Worm (Caenorhabditis elegans): ENCODE measurements around the gene F25E5.2.

The F25E5.2 gene

DNA sequence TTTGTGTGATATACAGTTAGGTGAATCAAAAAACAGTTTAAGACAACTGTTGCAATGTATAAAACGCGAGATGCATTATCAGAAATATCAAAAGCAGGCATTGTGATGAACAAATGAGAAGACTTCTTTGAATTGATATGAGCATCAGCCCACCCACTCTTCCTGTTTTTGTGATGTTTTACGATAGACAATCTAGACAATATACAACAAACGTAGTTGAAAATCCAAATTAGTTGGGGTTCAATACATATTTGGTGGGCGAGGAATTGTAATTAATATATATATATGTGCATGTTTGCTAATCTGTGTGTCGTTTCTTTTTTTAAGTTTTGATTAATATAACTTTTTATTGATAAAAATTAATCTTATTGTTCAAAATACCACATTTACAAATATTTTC is 17.7 kb downstream of the F25E5.2 start, which contains the start of gene str-28:
str-28 (minus strand) TSS at position 101 of the 400 bp plus-strand sequence.
- TF ChIP-seq nhr-80 (tag; optimal IDR thresholded peaks at IDR 0.05): no peak
- no peak for TF ChIP-seq ztf-26 (tag; optimal IDR thresholded peaks at IDR 0.05)
- TF ChIP-seq mcd-1 (GFP tag; IDR thresholded peaks at IDR 0.05): no peak
- no peak for TF ChIP-seq ceh-91 (GFP tag; IDR thresholded peaks at IDR 0.05)
- no peak for TF ChIP-seq hmg-20 (GFP tag; IDR thresholded peaks at IDR 0.05)

ce11 chrV:7476766-7477165 is 21.7 kb downstream of the F25E5.2 start, which contains the start of gene srh-125:
Gene srh-125 (minus strand): TSS chrV:7476866.
- TF ChIP-seq F55B11.4 (tag; optimal IDR thresholded peaks at IDR 0.05; ENCODE audit: borderline replicate concordance, insufficient read depth): no peak
- TF ChIP-seq athp-1 (tag; optimal IDR thresholded peaks at IDR 0.05): no peak
- no peak for TF ChIP-seq hrde-1 (tag; optimal IDR thresholded peaks at IDR 0.05; ENCODE audit: borderline replicate concordance)
- no peak for TF ChIP-seq lin-35 (GFP tag; optimal IDR thresholded peaks at IDR 0.05)
- no peak for TF ChIP-seq tbp1 (GFP tag; optimal IDR thresholded peaks at IDR 0.05)
- TF ChIP-seq egl-18 (GFP tag; IDR thresholded peaks at IDR 0.05): no peak
- TF ChIP-seq nhr-80 (tag; optimal IDR thresholded peaks at IDR 0.05): no peak
- TF ChIP-seq cebp-2 (GFP tag; IDR thresholded peaks at IDR 0.05): no peak

DNA sequence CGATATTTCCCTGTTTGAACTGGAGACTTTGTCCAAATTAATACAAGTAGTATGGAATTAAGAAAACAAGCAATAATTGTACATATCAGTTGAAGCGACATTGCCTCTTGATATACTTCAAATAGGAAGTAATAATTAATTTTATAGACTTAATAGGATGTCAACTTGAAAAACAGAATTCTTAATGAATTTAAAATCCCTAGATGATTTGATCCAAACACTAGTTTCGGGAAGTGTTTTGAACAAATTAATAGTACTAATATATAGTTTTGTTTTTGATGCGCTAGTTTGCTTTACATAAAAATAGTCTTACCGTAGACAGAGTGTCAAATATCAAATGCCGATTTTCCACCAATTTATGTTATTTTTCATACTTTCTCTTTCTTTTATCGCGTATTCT is 23.3 kb downstream of the F25E5.2 start, which contains the start of gene str-190:
str-190 (minus strand) TSS at position 101 of the 400 bp plus-strand sequence.
- no peak for TF ChIP-seq rec-8 (tag; optimal IDR thresholded peaks at IDR 0.05)
- no peak for TF ChIP-seq ceh-79 (tag; optimal IDR thresholded peaks at IDR 0.05)
- TF ChIP-seq gei-17 (GFP tag; optimal IDR thresholded peaks at IDR 0.05): no peak
- TF ChIP-seq let-607 (tag; optimal IDR thresholded peaks at IDR 0.05): no peak
- TF ChIP-seq unc-62 (GFP tag; optimal IDR thresholded peaks at IDR 0.05): no peak
- no peak for TF ChIP-seq bed-2 (GFP tag; IDR thresholded peaks at IDR 0.05)
- TF ChIP-seq ztf-26 (tag; optimal IDR thresholded peaks at IDR 0.05): no peak
- TF ChIP-seq dpl-1 (GFP tag; optimal IDR thresholded peaks at IDR 0.05): no peak

DNA sequence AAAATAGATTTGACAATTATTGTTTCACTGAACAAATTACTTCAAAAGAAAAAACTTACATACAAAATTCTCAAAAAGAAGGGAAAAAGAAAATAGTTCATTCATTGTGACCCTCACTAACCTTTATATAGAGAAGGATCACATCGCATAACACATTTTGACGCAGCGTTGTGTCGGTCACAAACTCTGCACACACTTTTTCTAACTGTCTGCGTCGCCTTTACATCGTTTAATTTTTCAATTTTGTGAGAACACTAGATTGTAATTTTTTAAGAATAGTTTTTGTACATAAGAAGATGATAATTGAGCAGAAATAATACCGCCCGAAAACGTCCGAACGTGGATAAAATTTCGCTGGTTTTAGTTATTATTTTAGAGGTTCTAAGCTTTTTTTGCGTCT is 25.8 kb downstream of the F25E5.2 start, which contains the start of gene C18B10.6:
C18B10.6 (minus strand) TSS at position 101 of the 400 bp plus-strand sequence.
- TF ChIP-seq die-1 (tag; optimal IDR thresholded peaks at IDR 0.05): no peak
- TF ChIP-seq sptf-2 (GFP tag; optimal IDR thresholded peaks at IDR 0.05): no peak
- TF ChIP-seq hsf-1 (GFP tag; IDR thresholded peaks at IDR 0.05): no peak

- TF ChIP-seq Y56A3A.18 (GFP tag; IDR thresholded peaks at IDR 0.05) (no peak), lsl-1 (GFP tag; optimal IDR thresholded peaks at IDR 0.05) (no peak), ama-1 (optimal IDR thresholded peaks at IDR 0.05) (no peak), ama-1 (GFP tag; optimal IDR thresholded peaks at IDR 0.05) (no peak), nfya-2 (GFP tag; IDR thresholded peaks at IDR 0.05) (no peak), snpc-1.1 (tag; optimal IDR thresholded peaks at IDR 0.05; ENCODE audit: insufficient read depth) (no peak), F33H1.4 (GFP tag; IDR thresholded peaks at IDR 0.05) (no peak), B0336.3 (GFP tag; IDR thresholded peaks at IDR 0.05) (no peak), B0261.1 (tag; optimal IDR thresholded peaks at IDR 0.05) (no peak), akir-1 (GFP tag; optimal IDR thresholded peaks at IDR 0.05) (no peak), D2030.7 (GFP tag; IDR thresholded peaks at IDR 0.05) (no peak), nhr-80 (tag; optimal IDR thresholded peaks at IDR 0.05) (no peak), dox-1 (GFP tag; IDR thresholded peaks at IDR 0.05) (no peak), ztf-22 (GFP tag; optimal IDR thresholded peaks at IDR 0.05) (no peak), nhr-120 (GFP tag; IDR thresholded peaks at IDR 0.05) (no peak), aptf-3 (GFP tag; IDR thresholded peaks at IDR 0.05) (no peak), madf-3 (GFP tag; IDR thresholded peaks at IDR 0.05) (no peak), F52B5.7 (tag; optimal IDR thresholded peaks at IDR 0.05) (no peak), F57C9.4 (tag; optimal IDR thresholded peaks at IDR 0.05) (no peak), hmg-1.2 (GFP tag; IDR thresholded peaks at IDR 0.05) (no peak), Y79H2A.3 (GFP tag; conservative IDR thresholded peaks at IDR 0.05) (no peak)
Measured at ce11 chrV:7485000-7485399, 29.9 kb downstream of the F25E5.2 start, which contains the start of gene srbc-8. Gene srbc-8 (minus strand): TSS chrV:7485100.
